Fruit fly (Drosophila melanogaster) whole organism, embryonic: ENCODE data around the gene CG42759.

ENCODE experiments used
- Aef1 ChIP-seq: fragments of 200-800 bp; sonication (Bioruptor generic); IDR thresholded peaks from 3 replicates; pipeline ENCODE4 v1.3.6; 2022; ENCODE audit warnings: missing biosample characterization, missing genetic modification characterization
- Antp ChIP-seq: fragments of 200-800 bp; sonication (Bioruptor generic); optimal IDR thresholded peaks from 3 replicates; lab custom pipeline; 2016; ENCODE audit warnings: missing biosample characterization, missing genetic modification characterization
- Awh ChIP-seq: fragments of 200-800 bp; sonication (Bioruptor generic); IDR thresholded peaks from 2 replicates; pipeline ENCODE4, ENCODE4 v1.3.6; 2022; ENCODE audit warnings: missing biosample characterization, missing genetic modification characterization
- C15 ChIP-seq: fragments of 200-800 bp; sonication (Bioruptor generic); IDR thresholded peaks from 3 replicates; pipeline ENCODE4 v1.3.6; 2022; ENCODE audit warnings: missing biosample characterization, missing genetic modification characterization
- CG10147 ChIP-seq: fragments of 200-800 bp; sonication (Bioruptor generic); optimal IDR thresholded peaks from 2 replicates; lab custom pipeline; 2019; ENCODE audit warnings: missing biosample characterization, mild to moderate bottlenecking, missing genetic modification characterization, moderate library complexity
- CG10274 ChIP-seq: fragments of 200-800 bp; sonication (Bioruptor generic); optimal IDR thresholded peaks from 3 replicates; lab custom pipeline; 2017; ENCODE audit warnings: missing biosample characterization, mild to moderate bottlenecking, missing genetic modification characterization
- CG11247 ChIP-seq: fragments of 200-800 bp; sonication (Bioruptor generic); IDR thresholded peaks from 2 replicates; pipeline ENCODE4 v1.3.6; 2022; ENCODE audit warnings: missing biosample characterization, missing genetic modification characterization
- CG11696 ChIP-seq: fragments of 200-800 bp; sonication (Bioruptor generic); IDR thresholded peaks from 2 replicates; pipeline ENCODE4 v1.3.6; 2022; ENCODE audit warnings: missing biosample characterization, missing genetic modification characterization
- CG12071 ChIP-seq: fragments of 200-800 bp; sonication (Bioruptor generic); optimal IDR thresholded peaks from 3 replicates; lab custom pipeline; 2018; ENCODE audit warnings: missing biosample characterization, mild to moderate bottlenecking, missing genetic modification characterization
- CG12236 ChIP-seq: fragments of 200-800 bp; sonication (Bioruptor generic); optimal IDR thresholded peaks from 2 replicates; lab custom pipeline; 2016; ENCODE audit warnings: missing biosample characterization, missing genetic modification characterization
- CG13424 ChIP-seq: fragments of 200-800 bp; sonication (Bioruptor generic); optimal IDR thresholded peaks from 2 replicates; lab custom pipeline; 2019; ENCODE audit warnings: missing biosample characterization, mild to moderate bottlenecking, missing genetic modification characterization, moderate library complexity
- CG14014 ChIP-seq: fragments of 200-800 bp; sonication (Bioruptor generic); IDR thresholded peaks from 2 replicates; pipeline ENCODE4 v1.3.6; 2022; ENCODE audit warnings: missing biosample characterization, missing genetic modification characterization
- CG1529 ChIP-seq: fragments of 200-800 bp; sonication (Bioruptor generic); optimal IDR thresholded peaks from 3 replicates; lab custom pipeline; 2018; ENCODE audit warnings: missing biosample characterization, missing genetic modification characterization
- CG17829 ChIP-seq: fragments of 200-800 bp; optimal IDR thresholded peaks from 2 replicates; lab custom pipeline; 2019; ENCODE audit warnings: missing biosample characterization, mild to moderate bottlenecking, missing genetic modification characterization, moderate library complexity
- CG18011 ChIP-seq: fragments of 200-800 bp; sonication (Bioruptor generic); optimal IDR thresholded peaks from 2 replicates; lab custom pipeline; 2017; ENCODE audit warnings: missing biosample characterization, missing genetic modification characterization, mild to moderate bottlenecking, moderate library complexity, missing genotype
- CG2199 ChIP-seq: fragments of 200-800 bp; sonication (Bioruptor generic); IDR thresholded peaks from 3 replicates; pipeline ENCODE4 v1.3.6; 2022; ENCODE audit warnings: missing biosample characterization, missing genetic modification characterization
- CG2889 ChIP-seq: fragments of 200-800 bp; sonication (Bioruptor generic); IDR thresholded peaks from 3 replicates; pipeline ENCODE4 v1.3.6; 2022; ENCODE audit warnings: missing biosample characterization, missing genetic modification characterization
- CG31224 ChIP-seq: fragments of 200-800 bp; sonication (Bioruptor generic); IDR thresholded peaks from 2 replicates; pipeline ENCODE4 v1.3.6; 2022; ENCODE audit warnings: missing biosample characterization, missing genetic modification characterization
- CG31388 ChIP-seq: fragments of 200-800 bp; sonication (Bioruptor generic); optimal IDR thresholded peaks from 2 replicates; lab custom pipeline; 2016; ENCODE audit warnings: missing biosample characterization, missing genetic modification characterization
- CG6175 ChIP-seq: fragments of 200-800 bp; sonication (Bioruptor generic); IDR thresholded peaks from 3 replicates; pipeline ENCODE4 v1.3.6; 2022; ENCODE audit warnings: missing biosample characterization, missing genetic modification characterization
- CG7372 ChIP-seq: fragments of 200-800 bp; sonication (Bioruptor generic); IDR thresholded peaks from 2 replicates; pipeline ENCODE4 v1.3.6; 2022; ENCODE audit warnings: missing biosample characterization, missing genetic modification characterization
- Camta ChIP-seq: fragments of 200-800 bp; sonication (Bioruptor generic); optimal IDR thresholded peaks from 2 replicates; lab custom pipeline; 2016; ENCODE audit warnings: missing biosample characterization, missing genetic modification characterization
- NC2α ChIP-seq: fragments of 200-800 bp; sonication (Bioruptor generic); optimal IDR thresholded peaks from 2 replicates; lab custom pipeline; 2016; ENCODE audit warnings: missing biosample characterization, missing genetic modification characterization
- NK7.1 ChIP-seq: fragments of 200-800 bp; sonication (Bioruptor generic); optimal IDR thresholded peaks from 3 replicates; lab custom pipeline; 2016; ENCODE audit warnings: missing biosample characterization, missing genetic modification characterization
- Rx ChIP-seq: fragments of 200-800 bp; sonication (Bioruptor generic); IDR thresholded peaks from 2 replicates; pipeline ENCODE4 v1.3.6; 2022; ENCODE audit warnings: missing biosample characterization, missing genetic modification characterization
- Xbp1 ChIP-seq: fragments of 200-800 bp; sonication (Bioruptor generic); optimal IDR thresholded peaks from 3 replicates; lab custom pipeline; 2016; ENCODE audit warnings: missing biosample characterization, mild to moderate bottlenecking, missing genetic modification characterization
- Xrp1 ChIP-seq: fragments of 200-800 bp; sonication (Bioruptor generic); IDR thresholded peaks from 2 replicates; pipeline ENCODE4 v1.3.6; 2022; ENCODE audit warnings: missing biosample characterization, missing genetic modification characterization
- aop ChIP-seq: fragments of 200-800 bp; sonication (Bioruptor generic); IDR thresholded peaks from 2 replicates; pipeline ENCODE4 v1.3.6; 2022; ENCODE audit warnings: missing biosample characterization, missing genetic modification characterization
- bcd ChIP-seq: fragments of 200-800 bp; sonication (Bioruptor generic); optimal IDR thresholded peaks from 2 replicates; lab custom pipeline; 2017; ENCODE audit warnings: missing biosample characterization, mild to moderate bottlenecking, missing genetic modification characterization
- bigmax ChIP-seq: fragments of 200-800 bp; sonication (Bioruptor generic); optimal IDR thresholded peaks from 2 replicates; lab custom pipeline; 2018; ENCODE audit warnings: missing biosample characterization, mild to moderate bottlenecking, missing genetic modification characterization
- corto ChIP-seq: fragments of 200-800 bp; sonication (Bioruptor generic); optimal IDR thresholded peaks from 2 replicates; lab custom pipeline; 2016; ENCODE audit warnings: missing biosample characterization, mild to moderate bottlenecking, missing genetic modification characterization, moderate library complexity
- dysf ChIP-seq: fragments of 200-800 bp; sonication (Bioruptor generic); IDR thresholded peaks from 3 replicates; pipeline ENCODE4 v1.3.6; 2022; ENCODE audit warnings: missing biosample characterization, missing genetic modification characterization
- ems ChIP-seq: fragments of 200-800 bp; sonication (Bioruptor generic); optimal IDR thresholded peaks from 3 replicates; lab custom pipeline; 2016; ENCODE audit warnings: missing biosample characterization, missing genetic modification characterization
- exex ChIP-seq: fragments of 200-800 bp; sonication (Bioruptor generic); optimal IDR thresholded peaks from 4 replicates; lab custom pipeline; 2018; ENCODE audit warnings: missing biosample characterization, mild to moderate bottlenecking, missing genetic modification characterization, moderate library complexity
- fd3F ChIP-seq: fragments of 200-800 bp; sonication (Bioruptor generic); optimal IDR thresholded peaks from 2 replicates; lab custom pipeline; 2018; ENCODE audit warnings: missing biosample characterization, mild to moderate bottlenecking, missing genetic modification characterization, moderate library complexity
- grau ChIP-seq: fragments of 200-800 bp; optimal IDR thresholded peaks from 3 replicates; lab custom pipeline; 2019; ENCODE audit warnings: missing biosample characterization, mild to moderate bottlenecking, missing genetic modification characterization, moderate library complexity
- gro ChIP-seq: fragments of 200-800 bp; sonication (Bioruptor generic); optimal IDR thresholded peaks from 2 replicates; lab custom pipeline; 2016; ENCODE audit warnings: missing biosample characterization, missing genetic modification characterization
- gt ChIP-seq: fragments of 200-800 bp; sonication (Bioruptor generic); IDR thresholded peaks from 2 replicates; pipeline ENCODE4 v1.3.6; 2022; ENCODE audit warnings: missing biosample characterization, missing genetic modification characterization
- hth ChIP-seq: fragments of >200 bp; optimal IDR thresholded peaks from 2 replicates; lab custom pipeline; 2017; ENCODE audit warnings: inconsistent platforms
- ken ChIP-seq: fragments of 200-800 bp; sonication (Bioruptor generic); IDR thresholded peaks from 3 replicates; pipeline ENCODE4 v1.3.6; 2022; ENCODE audit warnings: missing biosample characterization, missing genetic modification characterization
- kni ChIP-seq: fragments of 200-800 bp; sonication (Bioruptor generic); optimal IDR thresholded peaks from 3 replicates; lab custom pipeline; 2017; ENCODE audit warnings: mild to moderate bottlenecking, missing biosample characterization, missing genetic modification reagents, missing genetic modification characterization
- luna ChIP-seq: fragments of 200-800 bp; sonication (Bioruptor generic); optimal IDR thresholded peaks from 2 replicates; lab custom pipeline; 2016; ENCODE audit warnings: missing biosample characterization, missing genetic modification characterization
- odd ChIP-seq: fragments of 200-800 bp; sonication (Bioruptor generic); optimal IDR thresholded peaks from 2 replicates; lab custom pipeline; 2017; ENCODE audit warnings: missing biosample characterization, mild to moderate bottlenecking, missing genetic modification characterization
- phol ChIP-seq: fragments of 200-800 bp; sonication (Bioruptor generic); optimal IDR thresholded peaks from 3 replicates; lab custom pipeline; 2018; ENCODE audit warnings: missing biosample characterization, mild to moderate bottlenecking, missing genetic modification characterization, moderate library complexity
- pum ChIP-seq: fragments of 200-800 bp; sonication (Bioruptor generic); optimal IDR thresholded peaks from 2 replicates; lab custom pipeline; 2016; ENCODE audit warnings: missing biosample characterization, missing genetic modification characterization
- row ChIP-seq: fragments of 200-800 bp; sonication (Bioruptor generic); IDR thresholded peaks from 3 replicates; pipeline ENCODE4 v1.3.6; 2022; ENCODE audit warnings: missing biosample characterization, missing genetic modification characterization
- sc ChIP-seq, 3 experiments: fragments of >200 bp in 2 of 3; fragments of 200-800 bp in 1 of 3; sonication (Bioruptor generic) in 1 of 3; optimal IDR thresholded peaks; 2 replicates in 2 of 3; 3 replicates in 1 of 3; lab custom pipeline; 2017; ENCODE audit warnings: mild to moderate bottlenecking in 1 of 3, missing biosample characterization in 1 of 3, missing genetic modification characterization in 1 of 3, missing genetic modification reagents in 1 of 3
- sim ChIP-seq: fragments of 200-800 bp; sonication (Bioruptor generic); IDR thresholded peaks from 2 replicates; pipeline ENCODE4 v1.3.6; 2022; ENCODE audit warnings: missing biosample characterization, missing genetic modification characterization
- sqz ChIP-seq: fragments of 200-800 bp; sonication (Bioruptor generic); optimal IDR thresholded peaks from 3 replicates; lab custom pipeline; 2018; ENCODE audit warnings: missing biosample characterization, mild to moderate bottlenecking, missing genetic modification characterization
- tna ChIP-seq: fragments of 200-800 bp; sonication (Bioruptor generic); IDR thresholded peaks from 2 replicates; pipeline ENCODE4 v1.3.6; 2022; ENCODE audit warnings: missing biosample characterization, missing genetic modification characterization; ENCODE audit not compliant: partially characterized antibody
- wek ChIP-seq: fragments of 200-800 bp; sonication (Bioruptor generic); optimal IDR thresholded peaks from 3 replicates; lab custom pipeline; 2018; ENCODE audit warnings: missing biosample characterization, mild to moderate bottlenecking, missing genetic modification characterization, moderate library complexity
- yki ChIP-seq: fragments of >200 bp; optimal IDR thresholded peaks from 3 replicates; lab custom pipeline; 2018

CG42759 gene

DNA sequence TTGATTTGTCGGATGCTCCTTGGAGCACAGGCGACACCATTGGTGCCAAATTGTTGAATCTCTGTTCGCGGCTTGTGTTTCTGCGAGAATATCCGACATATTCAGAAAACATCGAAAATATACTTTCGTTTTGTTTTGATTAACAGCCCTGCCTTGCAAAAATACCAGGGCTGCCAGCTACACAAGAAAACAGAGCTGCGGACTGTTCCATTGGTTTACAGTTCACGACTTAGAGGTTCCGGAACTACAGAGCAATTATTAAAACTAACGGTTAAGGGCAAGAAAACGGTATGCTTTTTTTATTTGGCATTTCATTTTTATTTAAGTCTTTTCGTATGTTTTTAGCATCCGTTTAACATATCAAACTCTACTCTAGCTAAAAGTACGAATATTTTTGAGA, 18.3 kb downstream of the CG42759 start, which contains the start of gene CG6254 (continued):
- TF ChIP-seq CG14014 (GFP tag; lab: Robert Waterston, UW), result peak; percentile 64; the same call in 1 of the 2 replicates
- TF ChIP-seq NK7.1 (GFP tag; lab: Kevin White, UChicago), result peak; percentile 10
- TF ChIP-seq fd3F (GFP tag; lab: Kevin White, UChicago), result peak; percentile 23
- TF ChIP-seq exex, result no peak
- TF ChIP-seq gt (GFP tag; lab: Robert Waterston, UW), result no peak
- no peak for TF ChIP-seq luna (GFP tag; lab: Kevin White, UChicago)
- TF ChIP-seq CG31388 (GFP tag; lab: Kevin White, UChicago), result no peak
- TF ChIP-seq CG2199 (GFP tag; lab: Robert Waterston, UW), result peak; percentile 55; the same call in 1 of the 3 replicates
- TF ChIP-seq sc (optimal IDR thresholded peaks at IDR 0.05; lab: Kevin White, UChicago), result no peak
- TF ChIP-seq sc (GFP tag; optimal IDR thresholded peaks at IDR 0.05; lab: Kevin White, UChicago), result no peak
- TF ChIP-seq bcd (GFP tag; lab: Kevin White, UChicago), result no peak
- TF ChIP-seq grau, result no peak
- no peak for TF ChIP-seq NC2α
- TF ChIP-seq CG11696 (GFP tag; lab: Robert Waterston, UW), result no peak
- 0 out of 3 replicates have a peak, but pooled peaks have one; percentile 19 for TF ChIP-seq Aef1 (GFP tag; lab: Robert Waterston, UW)
- TF ChIP-seq CG2889, result no peak
- no peak for TF ChIP-seq corto (GFP tag; lab: Kevin White, UChicago)
- TF ChIP-seq pum (GFP tag; lab: Kevin White, UChicago), result peak; percentile 4
- no peak for TF ChIP-seq odd (GFP tag; lab: Kevin White, UChicago)
- TF ChIP-seq CG31224 (GFP tag; lab: Robert Waterston, UW), result no peak
- TF ChIP-seq CG11247, result peak; percentile 53; the same call in 1 of the 2 replicates
- TF ChIP-seq sim (GFP tag; lab: Robert Waterston, UW), result no peak
- no peak for TF ChIP-seq CG12236 (GFP tag; lab: Kevin White, UChicago)
- peak; percentile 52 for TF ChIP-seq Antp (GFP tag; lab: Kevin White, UChicago)
- TF ChIP-seq CG18011 (GFP tag; lab: Kevin White, UChicago), result no peak
- 0 out of 2 replicates have a peak, but pooled peaks have one; percentile 41 for TF ChIP-seq tna (GFP tag; lab: Robert Waterston, UW)
- TF ChIP-seq Awh, result no peak
- TF ChIP-seq dysf (GFP tag; lab: Robert Waterston, UW), result 0 out of 3 replicates have a peak, but pooled peaks have one; percentile 31
- no peak for TF ChIP-seq Xrp1
- no peak for TF ChIP-seq CG6175
- no peak for TF ChIP-seq yki (lab: Kevin White, UChicago)
- no peak for TF ChIP-seq CG10274 (GFP tag; lab: Kevin White, UChicago)
- peak; percentile 46 for TF ChIP-seq CG17829 (tag; lab: Kevin White, UChicago)
- no peak for TF ChIP-seq kni
- peak; percentile 35; the same call in 1 of the 2 replicates for TF ChIP-seq CG7372 (GFP tag; lab: Robert Waterston, UW)
- no peak for TF ChIP-seq wek
- no peak for TF ChIP-seq bigmax (GFP tag; lab: Kevin White, UChicago)
- TF ChIP-seq ken (GFP tag; lab: Robert Waterston, UW), result peak; percentile 40; the same call in 1 of the 3 replicates
- peak; percentile 90 for TF ChIP-seq row
- peak; percentile 56 for TF ChIP-seq gro (GFP tag; lab: Kevin White, UChicago)
- TF ChIP-seq aop (GFP tag; lab: Robert Waterston, UW), result 0 out of 2 replicates have a peak, but pooled peaks have one; percentile 27
- no peak for TF ChIP-seq Rx (GFP tag; lab: Robert Waterston, UW)
- peak; percentile 6 for TF ChIP-seq ems
- peak; percentile 52 for TF ChIP-seq CG13424 (tag; lab: Kevin White, UChicago)
- no peak for TF ChIP-seq sqz (GFP tag; lab: Kevin White, UChicago)
- no peak for TF ChIP-seq Camta
- TF ChIP-seq CG12071 (GFP tag; lab: Kevin White, UChicago), result no peak
- no peak for TF ChIP-seq hth (lab: Kevin White, UChicago)
- TF ChIP-seq CG10147 (GFP tag; lab: Kevin White, UChicago), result no peak
- TF ChIP-seq phol (tag; lab: Kevin White, UChicago), result peak; percentile 44
- no peak for TF ChIP-seq CG1529
- TF ChIP-seq Xbp1 (GFP tag; lab: Kevin White, UChicago), result peak; percentile 53
- TF ChIP-seq C15, result no peak
